Fruit fly (Drosophila melanogaster) whole organism, embryonic: ENCODE measurements around the gene CG1847.

ENCODE experiments used
- ATbp ChIP-seq: fragments of 200-800 bp; sonication (Bioruptor generic); optimal IDR thresholded peaks from 2 replicates; lab custom pipeline; 2017; ENCODE audit warnings: missing biosample characterization, mild to moderate bottlenecking, missing genetic modification characterization, missing genetic modification reagents
- Aef1 ChIP-seq: fragments of 200-800 bp; sonication (Bioruptor generic); IDR thresholded peaks from 3 replicates; pipeline ENCODE4 v1.3.6; 2022; ENCODE audit warnings: missing biosample characterization, missing genetic modification characterization
- Asciz ChIP-seq: fragments of 200-800 bp; sonication (Bioruptor generic); optimal IDR thresholded peaks from 2 replicates; lab custom pipeline; 2017; ENCODE audit warnings: missing biosample characterization, mild to moderate bottlenecking, missing genetic modification characterization, missing genetic modification reagents
- CG10147 ChIP-seq: fragments of 200-800 bp; sonication (Bioruptor generic); optimal IDR thresholded peaks from 2 replicates; lab custom pipeline; 2019; ENCODE audit warnings: missing biosample characterization, mild to moderate bottlenecking, missing genetic modification characterization, moderate library complexity
- CG10462 ChIP-seq: fragments of 200-800 bp; sonication (Bioruptor generic); optimal IDR thresholded peaks from 2 replicates; lab custom pipeline; 2016; ENCODE audit warnings: missing biosample characterization, missing genetic modification characterization
- CG11456 ChIP-seq: fragments of 200-800 bp; sonication (Bioruptor generic); IDR thresholded peaks from 3 replicates; pipeline ENCODE4 v1.3.6; 2022; ENCODE audit warnings: missing biosample characterization, missing genetic modification characterization
- CG11560 ChIP-seq: fragments of 200-800 bp; sonication (Bioruptor generic); IDR thresholded peaks from 3 replicates; pipeline ENCODE4 v1.3.6; 2022; ENCODE audit warnings: missing biosample characterization, missing genetic modification characterization
- CG12071 ChIP-seq: fragments of 200-800 bp; sonication (Bioruptor generic); optimal IDR thresholded peaks from 3 replicates; lab custom pipeline; 2018; ENCODE audit warnings: missing biosample characterization, mild to moderate bottlenecking, missing genetic modification characterization
- CG15514 ChIP-seq: fragments of 200-800 bp; sonication (Bioruptor generic); optimal IDR thresholded peaks from 3 replicates; lab custom pipeline; 2017; ENCODE audit warnings: missing biosample characterization, missing genetic modification characterization, mild to moderate bottlenecking, moderate library complexity, missing genetic modification reagents
- CG17612 ChIP-seq: fragments of 200-800 bp; sonication (Bioruptor generic); IDR thresholded peaks from 2 replicates; pipeline ENCODE4 v1.3.6; 2022; ENCODE audit warnings: missing biosample characterization, missing genetic modification characterization
- CG3065 ChIP-seq: fragments of 200-800 bp; sonication (Bioruptor generic); optimal IDR thresholded peaks from 2 replicates; lab custom pipeline; 2016; ENCODE audit warnings: missing biosample characterization, missing genetic modification characterization
- CG33557 ChIP-seq: fragments of 200-800 bp; sonication (Bioruptor generic); optimal IDR thresholded peaks from 2 replicates; lab custom pipeline; 2019; ENCODE audit warnings: missing biosample characterization, mild to moderate bottlenecking, missing genetic modification characterization, moderate library complexity
- CG42726 ChIP-seq: fragments of 200-800 bp; sonication (Bioruptor generic); IDR thresholded peaks from 2 replicates; pipeline ENCODE4 v1.3.6; 2022; ENCODE audit warnings: missing biosample characterization, missing genetic modification characterization; ENCODE audit not compliant: partially characterized antibody
- CG4617 ChIP-seq: fragments of 200-800 bp; sonication (Bioruptor generic); optimal IDR thresholded peaks from 3 replicates; lab custom pipeline; 2016; ENCODE audit warnings: missing biosample characterization, missing genetic modification characterization, borderline replicate concordance
- CG6254 ChIP-seq: fragments of 200-800 bp; sonication (Bioruptor generic); optimal IDR thresholded peaks from 3 replicates; lab custom pipeline; 2017; ENCODE audit warnings: mild to moderate bottlenecking, missing biosample characterization, missing genetic modification reagents, missing genetic modification characterization
- CG6654 ChIP-seq: fragments of 200-800 bp; sonication (Bioruptor generic); optimal IDR thresholded peaks from 2 replicates; lab custom pipeline; 2017; ENCODE audit warnings: missing biosample characterization, mild to moderate bottlenecking, missing genetic modification characterization
- CG6813 ChIP-seq: fragments of 200-800 bp; sonication (Bioruptor generic); optimal IDR thresholded peaks from 2 replicates; lab custom pipeline; 2017; ENCODE audit warnings: missing biosample characterization, missing genetic modification characterization, mild to moderate bottlenecking, moderate library complexity, missing genetic modification reagents
- CG7372 ChIP-seq: fragments of 200-800 bp; sonication (Bioruptor generic); IDR thresholded peaks from 2 replicates; pipeline ENCODE4 v1.3.6; 2022; ENCODE audit warnings: missing biosample characterization, missing genetic modification characterization
- CG7556 ChIP-seq: fragments of 200-800 bp; sonication (Bioruptor generic); optimal IDR thresholded peaks from 2 replicates; lab custom pipeline; 2017; ENCODE audit warnings: missing biosample characterization, mild to moderate bottlenecking, missing genetic modification characterization
- CG8281 ChIP-seq: fragments of 200-800 bp; sonication (Bioruptor generic); optimal IDR thresholded peaks from 2 replicates; lab custom pipeline; 2018; ENCODE audit warnings: missing biosample characterization, mild to moderate bottlenecking, missing genetic modification characterization, moderate library complexity
- CG9932 ChIP-seq: fragments of 200-800 bp; sonication (Bioruptor generic); IDR thresholded peaks from 2 replicates; pipeline ENCODE4 v1.3.6; 2022; ENCODE audit warnings: missing biosample characterization, missing genetic modification characterization
- Dp ChIP-seq: fragments of 200-800 bp; sonication (Bioruptor generic); optimal IDR thresholded peaks from 2 replicates; lab custom pipeline; 2018; ENCODE audit warnings: missing biosample characterization, mild to moderate bottlenecking, missing genetic modification characterization, moderate library complexity
- Drgx ChIP-seq: fragments of 200-800 bp; sonication (Bioruptor generic); IDR thresholded peaks from 2 replicates; pipeline ENCODE4 v1.3.6; 2022; ENCODE audit warnings: missing biosample characterization, missing genetic modification characterization
- Eip74EF ChIP-seq, 2 experiments: fragments of 200-800 bp in 1 of 2; fragments of >200 bp in 1 of 2; sonication (Bioruptor generic) in 1 of 2; optimal IDR thresholded peaks; 2 replicates each; lab custom pipeline; 2017 to 2019; ENCODE audit warnings: missing biosample characterization in 2 of 2, missing genetic modification characterization in 2 of 2, mild to moderate bottlenecking in 1 of 2, moderate library complexity in 1 of 2
- HLH3B ChIP-seq: fragments of 200-800 bp; sonication (Bioruptor generic); IDR thresholded peaks from 2 replicates; pipeline ENCODE4 v1.3.6; 2022; ENCODE audit warnings: missing biosample characterization, missing genetic modification characterization
- Mad ChIP-seq: fragments of 200-800 bp; sonication (Bioruptor generic); optimal IDR thresholded peaks from 2 replicates; lab custom pipeline; 2016; ENCODE audit warnings: missing biosample characterization, missing genetic modification characterization
- NfI ChIP-seq: fragments of 200-800 bp; sonication (Bioruptor generic); optimal IDR thresholded peaks from 3 replicates; lab custom pipeline; 2018; ENCODE audit warnings: missing biosample characterization, mild to moderate bottlenecking, missing genetic modification characterization, moderate library complexity
- aop ChIP-seq: fragments of 200-800 bp; sonication (Bioruptor generic); IDR thresholded peaks from 2 replicates; pipeline ENCODE4 v1.3.6; 2022; ENCODE audit warnings: missing biosample characterization, missing genetic modification characterization
- ap ChIP-seq: fragments of 200-800 bp; sonication (Bioruptor generic); IDR thresholded peaks from 2 replicates; pipeline ENCODE4 v1.3.6; 2022; ENCODE audit warnings: missing biosample characterization, missing genetic modification characterization
- bsh ChIP-seq, 2 experiments: fragments of 200-800 bp; sonication (Bioruptor generic); optimal IDR thresholded peaks; 2 replicates each; lab custom pipeline; 2017 to 2018; ENCODE audit warnings: mild to moderate bottlenecking in 2 of 2, missing biosample characterization in 2 of 2, missing genetic modification characterization in 2 of 2, moderate library complexity in 1 of 2
- cg ChIP-seq: fragments of 200-800 bp; sonication (Bioruptor generic); optimal IDR thresholded peaks from 3 replicates; lab custom pipeline; 2019; ENCODE audit warnings: missing biosample characterization, mild to moderate bottlenecking, missing genetic modification characterization, moderate library complexity
- dati ChIP-seq: fragments of 200-800 bp; sonication (Bioruptor generic); IDR thresholded peaks from 2 replicates; pipeline ENCODE4 v1.3.6; 2022; ENCODE audit warnings: missing biosample characterization, missing genetic modification characterization
- dmrt11E ChIP-seq: fragments of 200-800 bp; sonication (Bioruptor generic); optimal IDR thresholded peaks from 3 replicates; lab custom pipeline; 2018; ENCODE audit warnings: missing biosample characterization, mild to moderate bottlenecking, missing genetic modification characterization, moderate library complexity
- eve ChIP-seq, 2 experiments: fragments of >200 bp; optimal IDR thresholded peaks; 2 replicates each; lab custom pipeline; 2017; ENCODE audit warnings: missing biosample characterization in 2 of 2, missing genetic modification characterization in 2 of 2
- ewg ChIP-seq: fragments of 200-800 bp; sonication (Bioruptor generic); optimal IDR thresholded peaks from 3 replicates; lab custom pipeline; 2017; ENCODE audit warnings: mild to moderate bottlenecking, missing biosample characterization, missing genetic modification reagents, missing genetic modification characterization
- lilli ChIP-seq: fragments of 200-800 bp; sonication (Bioruptor generic); optimal IDR thresholded peaks from 3 replicates; lab custom pipeline; 2016; ENCODE audit warnings: missing biosample characterization, missing genetic modification characterization
- lmd ChIP-seq: fragments of 200-800 bp; sonication (Bioruptor generic); IDR thresholded peaks from 2 replicates; pipeline ENCODE4 v1.3.6; 2022; ENCODE audit warnings: missing biosample characterization, missing genetic modification characterization
- maf-S ChIP-seq: fragments of 200-800 bp; sonication (Bioruptor generic); optimal IDR thresholded peaks from 2 replicates; lab custom pipeline; 2016; ENCODE audit warnings: missing biosample characterization, missing genetic modification characterization
- mld ChIP-seq: fragments of 200-800 bp; sonication (Bioruptor generic); IDR thresholded peaks from 3 replicates; pipeline ENCODE4 v1.3.6; 2022; ENCODE audit warnings: missing biosample characterization, missing genetic modification characterization; ENCODE audit not compliant: partially characterized antibody
- otp ChIP-seq: fragments of 200-800 bp; sonication (Bioruptor generic); IDR thresholded peaks from 3 replicates; pipeline ENCODE4, ENCODE4 v1.3.6; 2022; ENCODE audit warnings: missing biosample characterization, missing genetic modification characterization
- psq ChIP-seq: fragments of 200-800 bp; sonication (Bioruptor generic); optimal IDR thresholded peaks from 2 replicates; lab custom pipeline; 2017; ENCODE audit warnings: missing biosample characterization, missing genetic modification characterization
- sima ChIP-seq: fragments of 200-800 bp; sonication (Bioruptor generic); optimal IDR thresholded peaks from 2 replicates; lab custom pipeline; 2016; ENCODE audit warnings: missing biosample characterization, missing genetic modification characterization
- sqz ChIP-seq: fragments of 200-800 bp; sonication (Bioruptor generic); optimal IDR thresholded peaks from 3 replicates; lab custom pipeline; 2018; ENCODE audit warnings: missing biosample characterization, mild to moderate bottlenecking, missing genetic modification characterization
- tio ChIP-seq: fragments of 200-800 bp; sonication (Bioruptor generic); optimal IDR thresholded peaks from 2 replicates; lab custom pipeline; 2017; ENCODE audit warnings: missing biosample characterization, missing genetic modification characterization, inconsistent platforms
- vfl ChIP-seq: fragments of 200-800 bp; sonication (Bioruptor generic); optimal IDR thresholded peaks from 2 replicates; lab custom pipeline; 2016; ENCODE audit warnings: missing biosample characterization, missing genetic modification characterization
- yki ChIP-seq: fragments of >200 bp; optimal IDR thresholded peaks from 3 replicates; lab custom pipeline; 2018

CG1847 gene

dm6 chrX:11856867-11857266, 12.1 kb upstream of the CG1847 start (continued):
- TF ChIP-seq Drgx (GFP tag; lab: Robert Waterston, UW) (peak; percentile 39; the same call in 1 of the 2 replicates), CG33557 (GFP tag; lab: Kevin White, UChicago) (no peak), sqz (GFP tag; lab: Kevin White, UChicago) (no peak), ap (no peak), Dp (GFP tag; lab: Kevin White, UChicago) (peak; percentile 12), lmd (GFP tag; lab: Robert Waterston, UW) (no peak), Eip74EF (GFP tag; optimal IDR thresholded peaks at IDR 0.05; lab: Kevin White, UChicago) (no peak), CG12071 (GFP tag; lab: Kevin White, UChicago) (no peak)

- TF ChIP-seq sima (GFP tag; lab: Kevin White, UChicago) (peak; percentile 9), vfl (GFP tag; lab: Kevin White, UChicago) (peak; percentile 5), ewg (GFP tag; lab: Kevin White, UChicago) (peak; percentile 51), CG10147 (peak; percentile 19), CG6254 (GFP tag; lab: Kevin White, UChicago) (peak; percentile 36), dati (GFP tag; lab: Robert Waterston, UW) (no peak), HLH3B (GFP tag; lab: Robert Waterston, UW) (peak; percentile 61; the same call in 1 of the 2 replicates), CG7556 (GFP tag; lab: Kevin White, UChicago) (peak; percentile 58), otp (peak; percentile 90), psq (no peak), tio (GFP tag; lab: Kevin White, UChicago) (peak; percentile 18), CG8281 (tag; lab: Kevin White, UChicago) (peak; percentile 74), NfI (peak; percentile 60), CG3065 (no peak), mld (GFP tag; lab: Robert Waterston, UW) (no peak), ATbp (GFP tag; lab: Kevin White, UChicago) (peak; percentile 69), CG4617 (GFP tag; lab: Kevin White, UChicago) (no peak), lilli (GFP tag; lab: Kevin White, UChicago) (peak; percentile 85), CG9932 (no peak), aop (GFP tag; lab: Robert Waterston, UW) (0 out of 2 replicates have a peak, but pooled peaks have one; percentile 44), CG15514 (peak; percentile 32), eve (GFP tag; optimal IDR thresholded peaks at IDR 0.05; lab: Kevin White, UChicago) (no peak), bsh (GFP tag; optimal IDR thresholded peaks at IDR 0.05; lab: Kevin White, UChicago) (peak; percentile 66 to 85), CG6813 (GFP tag; lab: Kevin White, UChicago) (peak; percentile 26), CG11560 (tag; lab: Robert Waterston, UW) (peak; percentile 49; the same call in 2 of the 3 replicates), cg (GFP tag; lab: Kevin White, UChicago) (no peak), Asciz (GFP tag; lab: Kevin White, UChicago) (peak; percentile 69), Mad (GFP tag; lab: Kevin White, UChicago) (peak; percentile 47), dmrt11E (tag; lab: Kevin White, UChicago) (peak; percentile 74), CG17612 (peak; percentile 25; the same call in 1 of the 2 replicates), maf-S (GFP tag; lab: Kevin White, UChicago) (peak; percentile 5), Aef1 (peak; percentile 34; the same call in 1 of the 3 replicates), CG42726 (GFP tag; lab: Robert Waterston, UW) (no peak), CG10462 (peak; percentile 34), CG7372 (GFP tag; lab: Robert Waterston, UW) (peak; percentile 78), CG11456 (peak; percentile 83), yki (no peak), CG6654 (peak; percentile 12)
These were observed 11.2 kb upstream of the CG1847 start for dm6 chrX:11857522-11858438.
